Fruit fly (Drosophila melanogaster) whole organism, embryonic: ENCODE data around the gene CG5355.

Source experiments
- B-H2 ChIP-seq: fragments of 200-800 bp; sonication (Bioruptor generic); optimal IDR thresholded peaks from 2 replicates; lab custom pipeline; 2018; ENCODE audit warnings: missing biosample characterization, mild to moderate bottlenecking, missing genetic modification characterization
- CG10209 ChIP-seq: fragments of 200-800 bp; sonication (Bioruptor generic); optimal IDR thresholded peaks from 3 replicates; lab custom pipeline; 2017; ENCODE audit warnings: missing biosample characterization, mild to moderate bottlenecking, missing genetic modification characterization, missing genetic modification reagents
- CG10274 ChIP-seq: fragments of 200-800 bp; sonication (Bioruptor generic); optimal IDR thresholded peaks from 3 replicates; lab custom pipeline; 2017; ENCODE audit warnings: missing biosample characterization, mild to moderate bottlenecking, missing genetic modification characterization
- CG11398 ChIP-seq: fragments of 200-800 bp; sonication (Bioruptor generic); optimal IDR thresholded peaks from 2 replicates; lab custom pipeline; 2016; ENCODE audit warnings: missing biosample characterization, missing genetic modification characterization
- CG11504 ChIP-seq: fragments of 200-800 bp; sonication (Bioruptor generic); optimal IDR thresholded peaks from 3 replicates; lab custom pipeline; 2019; ENCODE audit warnings: missing biosample characterization, mild to moderate bottlenecking, missing genetic modification characterization, moderate library complexity
- CG12236 ChIP-seq: fragments of 200-800 bp; sonication (Bioruptor generic); optimal IDR thresholded peaks from 2 replicates; lab custom pipeline; 2016; ENCODE audit warnings: missing biosample characterization, missing genetic modification characterization
- CG12942 ChIP-seq: fragments of 200-800 bp; sonication (Bioruptor generic); optimal IDR thresholded peaks from 3 replicates; lab custom pipeline; 2016; ENCODE audit warnings: missing biosample characterization, missing genetic modification characterization
- CG13775 ChIP-seq: fragments of 200-800 bp; sonication (Bioruptor generic); optimal IDR thresholded peaks from 3 replicates; lab custom pipeline; 2017; ENCODE audit warnings: missing biosample characterization, mild to moderate bottlenecking, missing genetic modification characterization
- CG2678 ChIP-seq: fragments of 200-800 bp; sonication (Bioruptor generic); optimal IDR thresholded peaks from 3 replicates; lab custom pipeline; 2019; ENCODE audit warnings: missing biosample characterization, mild to moderate bottlenecking, missing genetic modification characterization, moderate library complexity
- CG2889 ChIP-seq: fragments of 200-800 bp; sonication (Bioruptor generic); IDR thresholded peaks from 3 replicates; pipeline ENCODE4 v1.3.6; 2022; ENCODE audit warnings: missing biosample characterization, missing genetic modification characterization
- CG31388 ChIP-seq: fragments of 200-800 bp; sonication (Bioruptor generic); optimal IDR thresholded peaks from 2 replicates; lab custom pipeline; 2016; ENCODE audit warnings: missing biosample characterization, missing genetic modification characterization
- CG3726 ChIP-seq: fragments of 200-800 bp; sonication (Bioruptor generic); IDR thresholded peaks from 3 replicates; pipeline ENCODE4, ENCODE4 v1.3.6; 2022; ENCODE audit warnings: missing biosample characterization, missing genetic modification characterization
- CG4424 ChIP-seq: fragments of 200-800 bp; sonication (Bioruptor generic); optimal IDR thresholded peaks from 3 replicates; lab custom pipeline; 2016; ENCODE audit warnings: missing biosample characterization, missing genetic modification characterization
- CG4707 ChIP-seq: fragments of 200-800 bp; sonication (Bioruptor generic); optimal IDR thresholded peaks from 2 replicates; lab custom pipeline; 2018; ENCODE audit warnings: missing biosample characterization, mild to moderate bottlenecking, missing genetic modification characterization, moderate library complexity
- CG5180 ChIP-seq: fragments of 200-800 bp; sonication (Bioruptor generic); optimal IDR thresholded peaks from 3 replicates; lab custom pipeline; 2017; ENCODE audit warnings: missing biosample characterization, missing genetic modification characterization, mild to moderate bottlenecking, moderate library complexity, missing genetic modification reagents
- CG6175 ChIP-seq: fragments of 200-800 bp; sonication (Bioruptor generic); IDR thresholded peaks from 3 replicates; pipeline ENCODE4 v1.3.6; 2022; ENCODE audit warnings: missing biosample characterization, missing genetic modification characterization
- CG6765 ChIP-seq: fragments of 200-800 bp; sonication (Bioruptor generic); optimal IDR thresholded peaks from 3 replicates; lab custom pipeline; 2017; ENCODE audit warnings: missing biosample characterization, mild to moderate bottlenecking, missing genetic modification characterization
- CG7963 ChIP-seq: fragments of 200-800 bp; sonication (Bioruptor generic); IDR thresholded peaks from 3 replicates; pipeline ENCODE4 v1.3.6; 2022; ENCODE audit warnings: missing biosample characterization, missing genetic modification characterization; ENCODE audit not compliant: partially characterized antibody
- CG8765 ChIP-seq: fragments of 200-800 bp; sonication (Bioruptor generic); IDR thresholded peaks from 2 replicates; pipeline ENCODE4 v1.3.6; 2022; ENCODE audit warnings: missing biosample characterization, missing genetic modification characterization
- CG8944 ChIP-seq: fragments of 200-800 bp; sonication (Bioruptor generic); optimal IDR thresholded peaks from 3 replicates; lab custom pipeline; 2016; ENCODE audit warnings: missing biosample characterization, missing genetic modification characterization
- Dek ChIP-seq: fragments of 200-800 bp; sonication (Bioruptor generic); optimal IDR thresholded peaks from 3 replicates; lab custom pipeline; 2019; ENCODE audit warnings: missing biosample characterization, mild to moderate bottlenecking, missing genetic modification characterization, moderate library complexity
- Dip2 ChIP-seq: fragments of 200-800 bp; sonication (Bioruptor generic); IDR thresholded peaks from 2 replicates; pipeline ENCODE4 v1.3.6; 2022; ENCODE audit warnings: missing biosample characterization, missing genetic modification characterization
- H15 ChIP-seq: fragments of 200-800 bp; sonication (Bioruptor generic); IDR thresholded peaks from 3 replicates; pipeline ENCODE4 v1.3.6; 2022; ENCODE audit warnings: missing biosample characterization, missing genetic modification characterization
- HHEX ChIP-seq: fragments of 200-800 bp; sonication (Bioruptor generic); optimal IDR thresholded peaks from 3 replicates; lab custom pipeline; 2017; ENCODE audit warnings: missing biosample characterization, mild to moderate bottlenecking, missing genetic modification characterization, missing genetic modification reagents
- HLHmδ ChIP-seq: fragments of 200-800 bp; sonication (Bioruptor generic); optimal IDR thresholded peaks from 2 replicates; lab custom pipeline; 2018; ENCODE audit warnings: missing biosample characterization, mild to moderate bottlenecking, missing genetic modification characterization, moderate library complexity
- Hand ChIP-seq: fragments of 200-800 bp; sonication (Bioruptor generic); optimal IDR thresholded peaks from 2 replicates; lab custom pipeline; 2017; ENCODE audit warnings: mild to moderate bottlenecking, missing biosample characterization, missing genetic modification reagents, missing genetic modification characterization
- Hr78 ChIP-seq, 2 experiments: fragments of 200-800 bp in 1 of 2; fragments of >200 bp in 1 of 2; sonication (Bioruptor generic) in 1 of 2; optimal IDR thresholded peaks; 2 replicates each; lab custom pipeline; 2017 to 2019; ENCODE audit warnings: missing biosample characterization in 2 of 2, missing genetic modification characterization in 2 of 2, mild to moderate bottlenecking in 1 of 2, moderate library complexity in 1 of 2
- Vsx1 ChIP-seq: fragments of 200-800 bp; sonication (Bioruptor generic); optimal IDR thresholded peaks from 2 replicates; lab custom pipeline; 2017; ENCODE audit warnings: missing biosample characterization, mild to moderate bottlenecking, missing genetic modification characterization, missing genetic modification reagents
- bigmax ChIP-seq: fragments of 200-800 bp; sonication (Bioruptor generic); optimal IDR thresholded peaks from 2 replicates; lab custom pipeline; 2018; ENCODE audit warnings: missing biosample characterization, mild to moderate bottlenecking, missing genetic modification characterization
- crol ChIP-seq: fragments of 200-800 bp; sonication (Bioruptor generic); IDR thresholded peaks from 2 replicates; pipeline ENCODE4 v1.3.6; 2022; ENCODE audit warnings: missing biosample characterization, missing genetic modification characterization
- eve ChIP-seq, 2 experiments: fragments of >200 bp; optimal IDR thresholded peaks; 2 replicates each; lab custom pipeline; 2017; ENCODE audit warnings: missing biosample characterization in 2 of 2, missing genetic modification characterization in 2 of 2
- gro ChIP-seq: fragments of 200-800 bp; sonication (Bioruptor generic); optimal IDR thresholded peaks from 2 replicates; lab custom pipeline; 2016; ENCODE audit warnings: missing biosample characterization, missing genetic modification characterization
- inv ChIP-seq: fragments of 200-800 bp; sonication (Bioruptor generic); IDR thresholded peaks from 2 replicates; pipeline ENCODE4 v1.3.6; 2022; ENCODE audit warnings: missing biosample characterization, missing genetic modification characterization; ENCODE audit not compliant: partially characterized antibody
- jing ChIP-seq: fragments of 200-800 bp; sonication (Bioruptor generic); optimal IDR thresholded peaks from 2 replicates; lab custom pipeline; 2018; ENCODE audit warnings: missing biosample characterization, mild to moderate bottlenecking, missing genetic modification characterization
- kah ChIP-seq: fragments of 200-800 bp; sonication (Bioruptor generic); optimal IDR thresholded peaks from 2 replicates; lab custom pipeline; 2018; ENCODE audit warnings: missing biosample characterization, mild to moderate bottlenecking, missing genetic modification characterization
- kay ChIP-seq: fragments of 200-800 bp; sonication (Bioruptor generic); optimal IDR thresholded peaks from 2 replicates; lab custom pipeline; 2016; ENCODE audit warnings: missing biosample characterization, missing genetic modification characterization
- ken ChIP-seq: fragments of 200-800 bp; sonication (Bioruptor generic); IDR thresholded peaks from 3 replicates; pipeline ENCODE4 v1.3.6; 2022; ENCODE audit warnings: missing biosample characterization, missing genetic modification characterization
- lov ChIP-seq, 2 experiments: fragments of 200-800 bp in 1 of 2; fragments of >200 bp in 1 of 2; sonication (Bioruptor generic) in 1 of 2; IDR thresholded peaks in 1 of 2; optimal IDR thresholded peaks in 1 of 2; 2 replicates in 1 of 2; 3 replicates in 1 of 2; pipeline versions ENCODE4 v1.3.6 to Lab custom; 2017 to 2022; ENCODE audit warnings: missing biosample characterization in 1 of 2, missing genetic modification characterization in 1 of 2
- onecut ChIP-seq: fragments of 200-800 bp; sonication (Bioruptor generic); IDR thresholded peaks from 2 replicates; pipeline ENCODE4 v1.3.6; 2022; ENCODE audit warnings: missing biosample characterization, missing genetic modification characterization
- seq ChIP-seq: fragments of 200-800 bp; sonication (Bioruptor generic); IDR thresholded peaks from 2 replicates; pipeline ENCODE4 v1.3.6; 2022; ENCODE audit warnings: missing biosample characterization, missing genetic modification characterization
- so ChIP-seq: fragments of 200-800 bp; sonication (Bioruptor generic); IDR thresholded peaks from 3 replicates; pipeline ENCODE4 v1.3.6; 2022; ENCODE audit warnings: missing biosample characterization, missing genetic modification characterization
- stc ChIP-seq: fragments of 200-800 bp; sonication (Bioruptor generic); IDR thresholded peaks from 2 replicates; pipeline ENCODE4 v1.3.6; 2022; ENCODE audit warnings: missing biosample characterization, missing genetic modification characterization
- tap ChIP-seq: fragments of 200-800 bp; optimal IDR thresholded peaks from 3 replicates; lab custom pipeline; 2019; ENCODE audit warnings: missing biosample characterization, mild to moderate bottlenecking, missing genetic modification characterization, moderate library complexity
- tup ChIP-seq: fragments of 200-800 bp; sonication (Bioruptor generic); optimal IDR thresholded peaks from 2 replicates; lab custom pipeline; 2016; ENCODE audit warnings: missing biosample characterization, mild to moderate bottlenecking, missing genetic modification characterization, moderate library complexity
- vvl ChIP-seq: fragments of 200-800 bp; sonication (Bioruptor generic); IDR thresholded peaks from 2 replicates; pipeline ENCODE4 v1.3.6; 2022; ENCODE audit warnings: missing biosample characterization, missing genetic modification characterization
- wdn ChIP-seq: fragments of 200-800 bp; sonication (Bioruptor generic); IDR thresholded peaks from 2 replicates; pipeline ENCODE4 v1.3.6; 2022; ENCODE audit warnings: missing biosample characterization, missing genetic modification characterization
- zen ChIP-seq: fragments of 200-800 bp; sonication (Bioruptor generic); optimal IDR thresholded peaks from 3 replicates; lab custom pipeline; 2018; ENCODE audit warnings: missing biosample characterization, mild to moderate bottlenecking, missing genetic modification characterization, moderate library complexity
- zen2 ChIP-seq: fragments of 200-800 bp; sonication (Bioruptor generic); IDR thresholded peaks from 3 replicates; pipeline ENCODE4 v1.3.6; 2022; ENCODE audit warnings: missing biosample characterization, missing genetic modification characterization; ENCODE audit not compliant: partially characterized antibody

Gene CG5355

DNA sequence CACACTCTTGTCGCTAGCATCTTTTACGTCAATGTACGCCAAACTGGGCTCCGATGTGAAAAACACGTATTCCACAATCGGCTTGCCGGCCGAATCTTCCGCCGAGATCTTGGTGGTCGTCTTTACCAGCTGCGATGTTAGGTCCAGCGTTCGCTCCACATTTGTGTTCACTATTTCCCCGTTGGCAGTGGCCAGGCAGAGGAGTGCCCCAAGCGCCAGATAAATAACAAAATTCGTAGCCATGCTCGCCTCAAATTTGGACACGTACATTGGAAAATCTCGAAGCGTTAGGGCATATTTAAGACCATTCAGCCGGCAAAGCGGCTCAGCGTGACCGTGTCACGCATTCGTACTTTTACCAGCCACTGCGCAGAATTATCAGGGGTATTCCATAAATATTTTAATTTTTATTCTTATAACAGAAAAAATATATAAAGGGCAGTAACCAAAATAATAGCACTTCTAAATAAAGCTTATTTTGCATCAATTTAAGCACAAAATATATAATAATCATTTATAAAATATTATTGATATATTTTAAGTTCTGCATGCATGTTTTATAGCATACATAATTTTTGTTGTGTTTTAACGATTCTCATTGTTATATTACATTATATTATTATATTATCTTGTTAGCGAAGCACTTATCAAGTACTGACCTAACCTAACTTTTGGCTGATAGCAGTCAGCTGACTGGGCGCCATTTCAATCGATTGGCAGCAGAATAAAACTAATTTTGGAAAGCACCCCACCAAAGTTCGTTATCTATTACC is 37.6 kb downstream of the CG5355 start, which contains the start of the genes CG33303 and dpr19 (continued):
- TF ChIP-seq tap (peak; percentile 76), CG4424 (peak; percentile 71), kay (GFP tag; lab: Kevin White, UChicago) (peak; percentile 4), CG13775 (peak; percentile 71), CG6175 (GFP tag; lab: Robert Waterston, UW) (no peak), wdn (GFP tag; lab: Robert Waterston, UW) (no peak), vvl (peak; percentile 83), tup (GFP tag; lab: Kevin White, UChicago) (no peak), CG10274 (GFP tag; lab: Kevin White, UChicago) (no peak), crol (GFP tag; lab: Robert Waterston, UW) (no peak), zen2 (GFP tag; lab: Robert Waterston, UW) (no peak), Hand (peak; percentile 31), CG8944 (GFP tag; lab: Kevin White, UChicago) (no peak), onecut (GFP tag; lab: Robert Waterston, UW) (peak; percentile 89), bigmax (GFP tag; lab: Kevin White, UChicago) (peak; percentile 95), so (GFP tag; lab: Robert Waterston, UW) (0 out of 3 replicates have a peak, but pooled peaks have one; percentile 7), eve (GFP tag; optimal IDR thresholded peaks at IDR 0.05; lab: Kevin White, UChicago) (no peak), Hr78 (GFP tag; optimal IDR thresholded peaks at IDR 0.05; lab: Kevin White, UChicago) (no peak), kah (GFP tag; lab: Kevin White, UChicago) (peak; percentile 69), CG5180 (peak; percentile 19), CG2678 (peak; percentile 90), HLHmδ (GFP tag; lab: Kevin White, UChicago) (no peak), Dip2 (GFP tag; lab: Robert Waterston, UW) (no peak), HHEX (GFP tag; lab: Kevin White, UChicago) (peak; percentile 71), Vsx1 (GFP tag; lab: Kevin White, UChicago) (no peak), CG10209 (peak; percentile 66), B-H2 (GFP tag; lab: Kevin White, UChicago) (peak; percentile 68), CG31388 (GFP tag; lab: Kevin White, UChicago) (no peak), CG4707 (GFP tag; lab: Kevin White, UChicago) (no peak), CG3726 (GFP tag; lab: Robert Waterston, UW) (peak; percentile 51; the same call in 1 of the 3 replicates), ken (GFP tag; lab: Robert Waterston, UW) (no peak; the same call in 2 of the 3 replicates), CG6765 (GFP tag; lab: Kevin White, UChicago) (peak; percentile 50), gro (GFP tag; lab: Kevin White, UChicago) (peak; percentile 50), H15 (GFP tag; lab: Robert Waterston, UW) (no peak), CG11504 (tag; lab: Kevin White, UChicago) (peak; percentile 85), CG2889 (GFP tag; lab: Robert Waterston, UW) (no peak), CG7963 (GFP tag; lab: Robert Waterston, UW) (no peak), zen (peak; percentile 64), jing (GFP tag; lab: Kevin White, UChicago) (no peak), inv (GFP tag; lab: Robert Waterston, UW) (no peak), CG12942 (GFP tag; lab: Kevin White, UChicago) (peak; percentile 38), CG12236 (GFP tag; lab: Kevin White, UChicago) (no peak), stc (peak; percentile 74), seq (0 out of 2 replicates have a peak, but pooled peaks have one; percentile 7), Dek (tag; lab: Kevin White, UChicago) (peak; percentile 83), CG8765 (GFP tag; lab: Robert Waterston, UW) (no peak), lov (optimal IDR thresholded peaks at IDR 0.05; lab: Kevin White, UChicago) (no peak), lov (GFP tag; IDR thresholded peaks at IDR 0.05; lab: Robert Waterston, UW) (no peak), CG11398 (GFP tag; lab: Kevin White, UChicago) (no peak)
